Worm (Caenorhabditis elegans): ENCODE measurements around the gene nex-3.

Gene nex-3

ce11 chrIII:4475428-4475968 lies 33.6 kb downstream of the nex-3 start, which contains the start of gene rps-1 (continued):
- TF ChIP-seq mes-4 (tag; optimal IDR thresholded peaks at IDR 0.05) = no peak
- peak; percentile 90 for TF ChIP-seq egl-18 (GFP tag; IDR thresholded peaks at IDR 0.05)
- TF ChIP-seq rcor-1 (GFP tag; IDR thresholded peaks at IDR 0.05) = peak; percentile 98
- TF ChIP-seq dpff-1 (tag; optimal IDR thresholded peaks at IDR 0.05) = no peak
- peak; percentile 85 for TF ChIP-seq Y67H2A.10 (GFP tag; conservative IDR thresholded peaks at IDR 0.05)
- TF ChIP-seq snpc-1.1 (tag; optimal IDR thresholded peaks at IDR 0.05; ENCODE audit: insufficient read depth) = peak; percentile 80
- peak; percentile 76 for TF ChIP-seq unc-62 (GFP tag; optimal IDR thresholded peaks at IDR 0.05)
- TF ChIP-seq gei-17 (GFP tag; optimal IDR thresholded peaks at IDR 0.05) = peak; percentile 90
- TF ChIP-seq T26A5.8 (tag; optimal IDR thresholded peaks at IDR 0.05) = peak; percentile 47
- TF ChIP-seq B0019.2 (GFP tag; conservative IDR thresholded peaks at IDR 0.05) = peak; percentile 77
- TF ChIP-seq K11D2.4 (GFP tag; IDR thresholded peaks at IDR 0.05) = peak; percentile 98
- TF ChIP-seq xnd-1 (tag; optimal IDR thresholded peaks at IDR 0.05) = peak; percentile 76
- TF ChIP-seq F55B11.4 (tag; optimal IDR thresholded peaks at IDR 0.05; ENCODE audit: borderline replicate concordance, insufficient read depth) = no peak
- no peak for TF ChIP-seq ceh-58 (GFP tag; IDR thresholded peaks at IDR 0.05)
- peak; percentile 51 for TF ChIP-seq B0261.1 (tag; optimal IDR thresholded peaks at IDR 0.05)
- TF ChIP-seq fkh-3 (tag; optimal IDR thresholded peaks at IDR 0.05) = no peak
- peak; percentile 96 for TF ChIP-seq F23B12.7 (tag; optimal IDR thresholded peaks at IDR 0.05; ENCODE audit: insufficient read depth)
- TF ChIP-seq madf-3 (GFP tag; IDR thresholded peaks at IDR 0.05) = peak; percentile 95
- TF ChIP-seq athp-1 (tag; optimal IDR thresholded peaks at IDR 0.05) = peak; percentile 90
- peak; percentile 89 for TF ChIP-seq ztf-18 (tag; optimal IDR thresholded peaks at IDR 0.05)
- peak; percentile 78; the same call in 1 of the 2 replicates for TF ChIP-seq lag-1 (GFP tag; IDR thresholded peaks at IDR 0.05)
- TF ChIP-seq lin-40 (tag; optimal IDR thresholded peaks at IDR 0.05) = peak; percentile 98
- peak; percentile 78; the same call in 1 of the 2 replicates for TF ChIP-seq sea-2 (GFP tag; IDR thresholded peaks at IDR 0.05)
- TF ChIP-seq K12H6.12 (tag; optimal IDR thresholded peaks at IDR 0.05) = peak; percentile 97
- peak; percentile 88 for TF ChIP-seq hsf-1 (GFP tag; IDR thresholded peaks at IDR 0.05)
- TF ChIP-seq F57C9.4 (tag; optimal IDR thresholded peaks at IDR 0.05) = peak; percentile 31
- peak; percentile 94 for TF ChIP-seq F49E8.2 (tag; optimal IDR thresholded peaks at IDR 0.05; ENCODE audit: insufficient read depth)
- TF ChIP-seq ztf-25 (GFP tag; IDR thresholded peaks at IDR 0.05) = peak; percentile 24; the same call in 1 of the 2 replicates
- TF ChIP-seq egl-44 (GFP tag; IDR thresholded peaks at IDR 0.05) = peak; percentile 78
- peak; percentile 98 for TF ChIP-seq ZK185.1 (tag; optimal IDR thresholded peaks at IDR 0.05; ENCODE audit: poor library complexity, severe bottlenecking)
- peak; percentile 98 for TF ChIP-seq repo-1 (tag; optimal IDR thresholded peaks at IDR 0.05)
- TF ChIP-seq dpl-1 (GFP tag; optimal IDR thresholded peaks at IDR 0.05) = peak; percentile 90
- TF ChIP-seq ceh-40 (GFP tag; IDR thresholded peaks at IDR 0.05) = peak; percentile 43; the same call in 1 of the 2 replicates
- TF ChIP-seq ztf-22 (GFP tag; optimal IDR thresholded peaks at IDR 0.05) = peak; percentile 88
- TF ChIP-seq Y53G8AR.9 (GFP tag; conservative IDR thresholded peaks at IDR 0.05) = peak; percentile 99
- peak; percentile 96 for TF ChIP-seq atf-7 (tag; optimal IDR thresholded peaks at IDR 0.05)
- TF ChIP-seq ztf-3 (GFP tag; optimal IDR thresholded peaks at IDR 0.05) = peak; percentile 89
- TF ChIP-seq nhr-80 (tag; optimal IDR thresholded peaks at IDR 0.05) = peak; percentile 95
- TF ChIP-seq somi-1 (GFP tag; optimal IDR thresholded peaks at IDR 0.05) = peak; percentile 94
- TF ChIP-seq nhr-179 (tag; optimal IDR thresholded peaks at IDR 0.05) = no peak
- TF ChIP-seq akir-1 (GFP tag; optimal IDR thresholded peaks at IDR 0.05) = peak; percentile 81
- TF ChIP-seq ceh-91 (GFP tag; IDR thresholded peaks at IDR 0.05) = peak; percentile 89
- TF ChIP-seq sptf-2 (GFP tag; optimal IDR thresholded peaks at IDR 0.05) = no peak
- peak; percentile 96 for TF ChIP-seq C17E4.6 (GFP tag; IDR thresholded peaks at IDR 0.05)
- peak; percentile 95 for TF ChIP-seq snpc-1.3 (tag; optimal IDR thresholded peaks at IDR 0.05; ENCODE audit: insufficient read depth)
- peak; percentile 99 for TF ChIP-seq ceh-27 (GFP tag; optimal IDR thresholded peaks at IDR 0.05)
- peak; percentile 32 for TF ChIP-seq T07F8.4 (tag; optimal IDR thresholded peaks at IDR 0.05)
- TF ChIP-seq F10E7.11 (tag; optimal IDR thresholded peaks at IDR 0.05) = peak; percentile 86
